Fruit fly (Drosophila melanogaster): Measurements from ENCODE around the gene CG33296.

dm6 chr2L:7680298-7680697, 36.1 kb downstream of the CG33296 start:
- no peak for TF ChIP-seq CG8478 (optimal IDR thresholded peaks at IDR 0.05)
- no peak for TF ChIP-seq CTCF (optimal IDR thresholded peaks at IDR 0.05)
